Worm (Caenorhabditis elegans) whole organism, young adult: ENCODE measurements around the gene col-76.

Experiments
- B0261.1 ChIP-seq: sonication (generic microtip); optimal IDR thresholded peaks from 2 replicates; lab custom pipeline; 2016; ENCODE audit warnings: mild to moderate bottlenecking, missing genetic modification characterization, moderate library complexity, missing compliant biosample characterization
- C17E4.6 ChIP-seq: fragments of 200-800 bp; sonication (Bioruptor generic); IDR thresholded peaks from 2 replicates; pipeline ENCODE4 v1.3.6; 2022; ENCODE audit warnings: missing genetic modification reagents, missing genetic modification characterization, missing compliant biosample characterization
- F57C9.4 ChIP-seq: sonication (generic microtip); optimal IDR thresholded peaks from 2 replicates; lab custom pipeline; 2017; ENCODE audit warnings: mild to moderate bottlenecking, missing genetic modification characterization, missing compliant biosample characterization
- attf-6 ChIP-seq: fragments of 200-800 bp; sonication (Bioruptor generic); IDR thresholded peaks from 2 replicates; pipeline ENCODE4 v1.3.6; 2022; ENCODE audit warnings: missing genetic modification reagents, missing genetic modification characterization, missing compliant biosample characterization
- ceh-40 ChIP-seq: fragments of 200-800 bp; sonication (Bioruptor generic); IDR thresholded peaks from 2 replicates; pipeline ENCODE4 v1.3.6; 2022; ENCODE audit warnings: missing genetic modification characterization, missing compliant biosample characterization
- ceh-79 ChIP-seq: sonication (generic microtip); optimal IDR thresholded peaks from 2 replicates; lab custom pipeline; 2017; ENCODE audit warnings: mild to moderate bottlenecking, missing genetic modification characterization, missing compliant biosample characterization
- hsf-1 ChIP-seq: fragments of 200-800 bp; sonication (Bioruptor generic); IDR thresholded peaks from 2 replicates; pipeline ENCODE4 v1.3.6; 2022; ENCODE audit warnings: missing genetic modification reagents, missing genetic modification characterization, missing compliant biosample characterization
- madf-8 ChIP-seq: fragments of 200-800 bp; sonication (Bioruptor generic); conservative IDR thresholded peaks from 2 replicates; pipeline ENCODE4 v1.3.6; 2022; ENCODE audit warnings: missing genetic modification reagents, missing genetic modification characterization, missing compliant biosample characterization
- nfya-1 ChIP-seq: sonication (generic microtip); optimal IDR thresholded peaks from 2 replicates; lab custom pipeline; 2017; ENCODE audit warnings: antibody characterized with exemption, missing compliant biosample characterization, missing genetic modification characterization, borderline replicate concordance; ENCODE audit not compliant: insufficient read depth
- nfyb-1 ChIP-seq: fragments of 200-800 bp; sonication (Bioruptor generic); IDR thresholded peaks from 2 replicates; pipeline ENCODE4 v1.3.6; 2022; ENCODE audit warnings: missing genetic modification reagents, missing genetic modification characterization, missing compliant biosample characterization
- pbrm-1 ChIP-seq: fragments of 200-800 bp; sonication (Bioruptor generic); IDR thresholded peaks from 2 replicates; pipeline ENCODE4 v1.3.6; 2022; ENCODE audit warnings: missing genetic modification reagents, missing genetic modification characterization, missing compliant biosample characterization
- sdz-38 ChIP-seq: sonication (generic microtip); optimal IDR thresholded peaks from 2 replicates; lab custom pipeline; 2016; ENCODE audit warnings: missing genotype, missing genetic modification characterization, missing compliant biosample characterization
- sea-2 ChIP-seq: fragments of 200-800 bp; sonication (Bioruptor generic); IDR thresholded peaks from 2 replicates; pipeline ENCODE4 v1.3.6; 2022; ENCODE audit warnings: missing genetic modification characterization, missing compliant biosample characterization
- unc-62 ChIP-seq: fragments of 150-350 bp; optimal IDR thresholded peaks from 2 replicates; lab custom pipeline; 2014; ENCODE audit warnings: missing biosample characterization, missing genetic modification reagents, missing genetic modification characterization

ce11 chrII:8177095-8177494, 27.0 kb upstream of the col-76 start, which contains the start of gene acr-14:
- no peak for TF ChIP-seq nfya-1 (tag; lab: Kevin White, UChicago)
- TF ChIP-seq attf-6 (GFP tag; lab: Robert Waterston, UW) = no peak
- TF ChIP-seq ceh-79 (tag; lab: Kevin White, UChicago) = no peak
- no peak for TF ChIP-seq pbrm-1
- no peak for TF ChIP-seq madf-8
- no peak for TF ChIP-seq C17E4.6 (GFP tag; lab: Robert Waterston, UW)
- TF ChIP-seq ceh-40 (GFP tag; lab: Robert Waterston, UW) = no peak
- TF ChIP-seq hsf-1 (GFP tag; lab: Robert Waterston, UW) = no peak
- TF ChIP-seq B0261.1 = no peak
- no peak for TF ChIP-seq nfyb-1 (GFP tag; lab: Robert Waterston, UW)
- no peak for TF ChIP-seq F57C9.4 (tag; lab: Kevin White, UChicago)
- TF ChIP-seq sdz-38 = no peak
- TF ChIP-seq sea-2 (GFP tag; lab: Robert Waterston, UW) = no peak
- no peak for TF ChIP-seq unc-62 (GFP tag; lab: Kevin White, UChicago)
